Worm (Caenorhabditis elegans) whole organism, L4 larva: Measurements from ENCODE around the gene K09H11.15.

Experiments used
- F49E8.2 ChIP-seq: sonication (generic microtip); optimal IDR thresholded peaks from 2 replicates; lab custom pipeline; 2016; ENCODE audit warnings: missing compliant biosample characterization, mild to moderate bottlenecking, missing genetic modification characterization, borderline replicate concordance
- R02D3.7 ChIP-seq: fragments of 150-350 bp; sonication (generic microtip); optimal IDR thresholded peaks from 3 replicates; lab custom pipeline; 2014; ENCODE audit warnings: missing biosample characterization, missing genetic modification characterization
- T20F7.1 ChIP-seq: fragments of 200-800 bp; sonication (Bioruptor generic); optimal IDR thresholded peaks from 2 replicates; lab custom pipeline; 2018; ENCODE audit warnings: mild to moderate bottlenecking, missing genetic modification characterization, missing compliant biosample characterization
- Y105C5A.15 ChIP-seq: fragments of 200-800 bp; sonication (Bioruptor generic); IDR thresholded peaks from 2 replicates; pipeline ENCODE4 v1.3.6; 2022; ENCODE audit warnings: missing genetic modification characterization, missing compliant biosample characterization
- Y48G9A.11 ChIP-seq: fragments of 200-800 bp; sonication (Bioruptor generic); IDR thresholded peaks from 2 replicates; pipeline ENCODE4 v1.3.6; 2022; ENCODE audit warnings: missing genetic modification reagents, missing genetic modification characterization, missing compliant biosample characterization
- ZK546.5 ChIP-seq, 2 experiments: sonication (generic microtip); optimal IDR thresholded peaks; 2 replicates each; lab custom pipeline; 2017; ENCODE audit warnings: missing biosample characterization in 2 of 2, missing genetic modification characterization in 2 of 2
- aly-2 ChIP-seq: sonication (generic microtip); optimal IDR thresholded peaks from 2 replicates; lab custom pipeline; 2018; ENCODE audit warnings: missing biosample characterization, missing genetic modification characterization
- ceh-20 ChIP-seq: fragments of 200-800 bp; sonication (Bioruptor generic); IDR thresholded peaks from 2 replicates; pipeline ENCODE4 v1.3.6; 2022; ENCODE audit warnings: missing genetic modification reagents, missing genetic modification characterization, missing compliant biosample characterization
- ceh-32 ChIP-seq: sonication (generic microtip); optimal IDR thresholded peaks from 2 replicates; lab custom pipeline; 2016; ENCODE audit warnings: mild to moderate bottlenecking, missing genetic modification characterization, missing compliant biosample characterization; ENCODE audit not compliant: poor library complexity
- ceh-62 ChIP-seq: sonication (generic microtip); optimal IDR thresholded peaks from 2 replicates; lab custom pipeline; 2017; ENCODE audit warnings: missing biosample characterization, missing genetic modification characterization
- ceh-82 ChIP-seq: sonication (generic microtip); optimal IDR thresholded peaks from 2 replicates; lab custom pipeline; 2017; ENCODE audit warnings: missing biosample characterization, missing genetic modification characterization
- cey-2 ChIP-seq: sonication (generic microtip); optimal IDR thresholded peaks from 3 replicates; lab custom pipeline; 2017; ENCODE audit warnings: missing genetic modification characterization, mild to moderate bottlenecking, missing compliant biosample characterization, antibody characterized with exemption, borderline replicate concordance; ENCODE audit not compliant: insufficient read depth
- daf-19 ChIP-seq: fragments of 200-800 bp; sonication (Bioruptor generic); conservative IDR thresholded peaks from 2 replicates; pipeline ENCODE4 v1.3.6; 2022; ENCODE audit warnings: missing genetic modification characterization, missing compliant biosample characterization
- dmd-6 ChIP-seq: fragments of 200-800 bp; sonication (Bioruptor generic); IDR thresholded peaks from 2 replicates; pipeline ENCODE4 v1.3.6; 2022; ENCODE audit warnings: missing genetic modification reagents, missing genetic modification characterization, missing compliant biosample characterization
- dmd-8 ChIP-seq: fragments of 200-800 bp; sonication (Bioruptor generic); IDR thresholded peaks from 2 replicates; pipeline ENCODE4 v1.3.6; 2022; ENCODE audit warnings: missing genetic modification characterization, missing compliant biosample characterization
- dpl-1 ChIP-seq: fragments of 150-350 bp; optimal IDR thresholded peaks from 2 replicates; lab custom pipeline; 2014; ENCODE audit warnings: missing biosample characterization, missing genetic modification reagents, missing genetic modification characterization
- duxl-1 ChIP-seq: sonication (generic microtip); optimal IDR thresholded peaks from 2 replicates; lab custom pipeline; 2016; ENCODE audit warnings: mild to moderate bottlenecking, missing genetic modification characterization, moderate library complexity, missing compliant biosample characterization; ENCODE audit not compliant: poor library complexity
- dve-1 ChIP-seq: sonication (generic microtip); optimal IDR thresholded peaks from 2 replicates; lab custom pipeline; 2017; ENCODE audit warnings: antibody characterized with exemption, mild to moderate bottlenecking, missing genetic modification characterization, missing compliant biosample characterization; ENCODE audit not compliant: insufficient read depth
- fos-1 ChIP-seq: fragments of 150-350 bp; optimal IDR thresholded peaks from 2 replicates; lab custom pipeline; 2014; ENCODE audit warnings: missing biosample characterization, missing genetic modification characterization
- gei-8 ChIP-seq: fragments of 200-800 bp; sonication (Bioruptor generic); optimal IDR thresholded peaks from 2 replicates; lab custom pipeline; 2018; ENCODE audit warnings: mild to moderate bottlenecking, missing genetic modification characterization, missing compliant biosample characterization
- hif-1 ChIP-seq, 2 experiments: sonication (generic microtip); optimal IDR thresholded peaks; 2 replicates each; lab custom pipeline; 2016 to 2017; ENCODE audit warnings: missing compliant biosample characterization in 2 of 2, missing genetic modification characterization in 2 of 2, missing genetic modification reagents in 2 of 2, missing genotype in 2 of 2, mild to moderate bottlenecking in 1 of 2
- lim-7 ChIP-seq: fragments of 200-800 bp; sonication (Bioruptor generic); IDR thresholded peaks from 2 replicates; pipeline ENCODE4 v1.3.6; 2022; ENCODE audit warnings: missing genetic modification characterization, missing compliant biosample characterization
- lir-3 ChIP-seq: sonication (generic microtip); optimal IDR thresholded peaks from 2 replicates; lab custom pipeline; 2016; ENCODE audit warnings: mild to moderate bottlenecking, missing genetic modification characterization, missing compliant biosample characterization
- madf-5 ChIP-seq, 2 experiments: fragments of 200-800 bp; sonication (Bioruptor generic); IDR thresholded peaks; 2 replicates each; pipeline ENCODE4 v1.3.6; 2022; ENCODE audit warnings: missing compliant biosample characterization in 2 of 2, missing genetic modification characterization in 2 of 2
- mdt-29 ChIP-seq: fragments of 200-800 bp; sonication (Bioruptor generic); IDR thresholded peaks from 2 replicates; pipeline ENCODE4 v1.3.6; 2022; ENCODE audit warnings: missing genetic modification reagents, missing genetic modification characterization, missing compliant biosample characterization
- mep-1 ChIP-seq: fragments of 150-350 bp; sonication (generic microtip); optimal IDR thresholded peaks from 3 replicates; lab custom pipeline; 2014; ENCODE audit warnings: missing biosample characterization, missing genetic modification characterization
- mxl-2 ChIP-seq: fragments of 200-800 bp; sonication (Bioruptor generic); conservative IDR thresholded peaks from 2 replicates; pipeline ENCODE4 v1.3.6; 2022; ENCODE audit warnings: missing genetic modification reagents, missing genetic modification characterization, missing compliant biosample characterization
- mxl-3 ChIP-seq: fragments of 200-800 bp; sonication (Bioruptor generic); optimal IDR thresholded peaks from 2 replicates; lab custom pipeline; 2018; ENCODE audit warnings: mild to moderate bottlenecking, missing genetic modification characterization, missing compliant biosample characterization
- nhr-237 ChIP-seq: sonication (generic microtip); optimal IDR thresholded peaks from 2 replicates; lab custom pipeline; 2017; ENCODE audit warnings: missing biosample characterization, missing genetic modification characterization
- nhr-25 ChIP-seq: sonication (generic microtip); optimal IDR thresholded peaks from 2 replicates; lab custom pipeline; 2017; ENCODE audit warnings: missing genetic modification characterization, mild to moderate bottlenecking, missing compliant biosample characterization, antibody characterized with exemption, moderate library complexity, borderline replicate concordance; ENCODE audit not compliant: insufficient read depth
- nhr-28 ChIP-seq: fragments of 150-350 bp; optimal IDR thresholded peaks from 2 replicates; lab custom pipeline; 2014; ENCODE audit warnings: missing biosample characterization, missing genetic modification characterization
- nhr-41 ChIP-seq: fragments of 200-800 bp; sonication (Bioruptor generic); IDR thresholded peaks from 2 replicates; pipeline ENCODE4 v1.3.6; 2022; ENCODE audit warnings: missing genetic modification reagents, missing genetic modification characterization, missing compliant biosample characterization
- nhr-6 ChIP-seq: fragments of 150-350 bp; optimal IDR thresholded peaks from 2 replicates; lab custom pipeline; 2014; ENCODE audit warnings: missing biosample characterization, missing genetic modification characterization
- nhr-76 ChIP-seq: fragments of 150-350 bp; optimal IDR thresholded peaks from 2 replicates; lab custom pipeline; 2014; ENCODE audit warnings: missing biosample characterization, missing genetic modification characterization
- nhr-77 ChIP-seq: fragments of 150-350 bp; optimal IDR thresholded peaks from 2 replicates; lab custom pipeline; 2014; ENCODE audit warnings: missing biosample characterization, missing genetic modification characterization
- pha-4 ChIP-seq, 2 experiments: fragments of 150-350 bp in 1 of 2; fragments of 200-800 bp in 1 of 2; sonication (Bioruptor generic) in 1 of 2; IDR thresholded peaks in 1 of 2; optimal IDR thresholded peaks in 1 of 2; 2 replicates each; pipeline versions ENCODE4 v1.3.6 to Lab custom; 2014 to 2022; ENCODE audit warnings: missing genetic modification characterization in 2 of 2, missing genetic modification reagents in 2 of 2, missing biosample characterization in 1 of 2, missing compliant biosample characterization in 1 of 2
- php-3 ChIP-seq: fragments of 200-800 bp; sonication (Bioruptor generic); IDR thresholded peaks from 2 replicates; pipeline ENCODE4 v1.3.6; 2022; ENCODE audit warnings: missing genetic modification reagents, missing genetic modification characterization, missing compliant biosample characterization
- rbr-2 ChIP-seq: sonication (generic microtip); optimal IDR thresholded peaks from 2 replicates; lab custom pipeline; 2016; ENCODE audit warnings: missing genotype, missing genetic modification characterization, missing compliant biosample characterization
- saeg-2 ChIP-seq: fragments of 200-800 bp; sonication (Bioruptor generic); IDR thresholded peaks from 2 replicates; pipeline ENCODE4 v1.3.6; 2022; ENCODE audit warnings: missing genetic modification reagents, missing genetic modification characterization, missing compliant biosample characterization
- sdz-12 ChIP-seq: fragments of 200-800 bp; sonication (Bioruptor generic); optimal IDR thresholded peaks from 2 replicates; lab custom pipeline; 2018; ENCODE audit warnings: mild to moderate bottlenecking, missing genetic modification characterization, missing compliant biosample characterization
- set-16 ChIP-seq: fragments of 200-800 bp; sonication (Bioruptor generic); IDR thresholded peaks from 2 replicates; pipeline ENCODE4 v1.3.6; 2022; ENCODE audit warnings: missing genetic modification reagents, missing genetic modification characterization, missing compliant biosample characterization
- spr-1 ChIP-seq: sonication (generic microtip); optimal IDR thresholded peaks from 2 replicates; lab custom pipeline; 2016; ENCODE audit warnings: mild to moderate bottlenecking, missing genetic modification characterization, missing compliant biosample characterization
- spr-3 ChIP-seq: fragments of 200-800 bp; sonication (Bioruptor generic); optimal IDR thresholded peaks from 2 replicates; lab custom pipeline; 2018; ENCODE audit warnings: mild to moderate bottlenecking, missing genetic modification characterization, missing compliant biosample characterization
- unc-39 ChIP-seq: sonication (generic microtip); optimal IDR thresholded peaks from 2 replicates; lab custom pipeline; 2017; ENCODE audit warnings: missing biosample characterization, missing genetic modification characterization
- unc-62 ChIP-seq, 3 experiments: fragments of 150-350 bp in 1 of 3; sonication (generic microtip); optimal IDR thresholded peaks in 2 of 3; peaks in 1 of 3; 1 replicate in 1 of 3; 2 replicates in 2 of 3; lab custom pipeline; 2014 to 2017; ENCODE audit warnings: missing biosample characterization in 3 of 3, missing genetic modification characterization in 3 of 3, missing genetic modification reagents in 3 of 3, missing genotype in 1 of 3
- zag-1 ChIP-seq: fragments of 150-350 bp; optimal IDR thresholded peaks from 2 replicates; lab custom pipeline; 2014; ENCODE audit warnings: missing biosample characterization, missing genetic modification characterization
- zfp-3 ChIP-seq: fragments of 200-800 bp; sonication (Bioruptor generic); conservative IDR thresholded peaks from 2 replicates; pipeline ENCODE4 v1.3.6; 2022; ENCODE audit warnings: missing genetic modification reagents, missing genetic modification characterization, missing compliant biosample characterization
- ztf-11 ChIP-seq: fragments of 150-350 bp; optimal IDR thresholded peaks from 2 replicates; lab custom pipeline; 2014; ENCODE audit warnings: missing biosample characterization, missing genetic modification characterization
- ztf-7 ChIP-seq: fragments of 150-350 bp; optimal IDR thresholded peaks from 2 replicates; lab custom pipeline; 2014; ENCODE audit warnings: missing biosample characterization, missing genetic modification characterization

Gene K09H11.15

DNA sequence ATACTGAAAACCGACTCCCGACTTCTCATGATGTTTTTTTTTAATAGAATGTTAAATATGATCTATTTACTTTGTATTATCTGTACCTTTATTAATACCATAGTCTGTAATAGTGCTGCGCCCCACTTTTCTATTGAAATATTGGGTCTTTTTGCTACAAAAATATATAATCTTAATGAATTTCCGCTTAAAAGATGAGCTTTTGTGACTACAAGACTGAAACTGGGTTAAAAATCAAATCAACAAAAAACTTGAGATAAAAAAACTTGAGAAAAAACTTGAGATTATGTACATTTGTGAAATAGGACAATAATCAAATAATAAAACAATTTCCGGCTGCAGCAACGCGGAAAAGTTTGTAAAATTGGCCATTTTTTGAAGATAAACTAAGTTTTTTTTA is at the start of gene K09H11.15:
Gene K09H11.15, minus strand, starts transcription at position 101 of the 400 bp plus-strand sequence.
- TF ChIP-seq ztf-11 (no peak), madf-5 (GFP tag; IDR thresholded peaks at IDR 0.05; lab: Robert Waterston, UW) (no peak), sdz-12 (GFP tag; lab: Kevin White, UChicago) (no peak), duxl-1 (tag; lab: Kevin White, UChicago) (no peak), ceh-62 (tag; lab: Kevin White, UChicago) (no peak), zag-1 (no peak), mdt-29 (GFP tag; lab: Robert Waterston, UW) (no peak), nhr-41 (GFP tag; lab: Robert Waterston, UW) (no peak), ceh-32 (no peak), aly-2 (no peak), dve-1 (tag; lab: Kevin White, UChicago) (no peak), cey-2 (tag; lab: Kevin White, UChicago) (no peak), fos-1 (no peak), saeg-2 (GFP tag; lab: Robert Waterston, UW) (no peak), spr-1 (tag; lab: Kevin White, UChicago) (no peak), php-3 (GFP tag; lab: Robert Waterston, UW) (no peak)

ce11 chrV:5779984-5780383 is 49.3 kb upstream of the K09H11.15 start:
- TF ChIP-seq R02D3.7 = no peak
- TF ChIP-seq dpl-1 = no peak
- TF ChIP-seq nhr-6 (tag; lab: Kevin White, UChicago) = no peak
- no peak for TF ChIP-seq F49E8.2 (tag; lab: Kevin White, UChicago)
- peak; percentile 60 for TF ChIP-seq ztf-7 (tag; lab: Kevin White, UChicago)
- no peak for TF ChIP-seq mxl-2
- peak; percentile 18 for TF ChIP-seq mep-1 (tag; lab: Kevin White, UChicago)
- no peak for TF ChIP-seq nhr-77 (tag; lab: Kevin White, UChicago)
- TF ChIP-seq spr-1 (tag; lab: Kevin White, UChicago) = no peak
- TF ChIP-seq pha-4 (GFP tag; IDR thresholded peaks at IDR 0.05; lab: Robert Waterston, UW) = no peak
- TF ChIP-seq pha-4 (tag; optimal IDR thresholded peaks at IDR 0.05; lab: Kevin White, UChicago) = no peak
- no peak for TF ChIP-seq mdt-29 (GFP tag; lab: Robert Waterston, UW)
- TF ChIP-seq madf-5 (GFP tag; IDR thresholded peaks at IDR 0.05; lab: Robert Waterston, UW) = no peak
- no peak for TF ChIP-seq hif-1 (tag; optimal IDR thresholded peaks at IDR 0.05; lab: Kevin White, UChicago)
- TF ChIP-seq lim-7 (GFP tag; lab: Robert Waterston, UW) = no peak
- no peak for TF ChIP-seq Y105C5A.15 (GFP tag; lab: Robert Waterston, UW)
- TF ChIP-seq dmd-8 (GFP tag; lab: Robert Waterston, UW) = no peak
- no peak for TF ChIP-seq nhr-41 (GFP tag; lab: Robert Waterston, UW)
- no peak for TF ChIP-seq set-16 (GFP tag; lab: Robert Waterston, UW)
- TF ChIP-seq Y48G9A.11 (GFP tag; lab: Robert Waterston, UW) = no peak
- peak; percentile 37 for TF ChIP-seq spr-3 (GFP tag; lab: Kevin White, UChicago)
- TF ChIP-seq rbr-2 = no peak
- no peak for TF ChIP-seq unc-39 (tag; lab: Kevin White, UChicago)
- peak in 1 of 2 experiments; percentile 75 for TF ChIP-seq unc-62 (GFP tag; optimal IDR thresholded peaks at IDR 0.05 in 1 of 2; lab: Kevin White, UChicago)
- TF ChIP-seq unc-62 (tag; optimal IDR thresholded peaks at IDR 0.05; lab: Kevin White, UChicago) = no peak
- TF ChIP-seq nhr-237 (tag; lab: Kevin White, UChicago) = no peak
- TF ChIP-seq daf-19 (GFP tag; lab: Robert Waterston, UW) = no peak
- no peak for TF ChIP-seq nhr-25
- TF ChIP-seq T20F7.1 (GFP tag; lab: Kevin White, UChicago) = no peak
- no peak for TF ChIP-seq ceh-82 (tag; lab: Kevin White, UChicago)
- no peak for TF ChIP-seq nhr-76 (tag; lab: Kevin White, UChicago)
- peak; percentile 22 for TF ChIP-seq nhr-28
- TF ChIP-seq mxl-3 = peak; percentile 26
- no peak for TF ChIP-seq gei-8 (GFP tag; lab: Kevin White, UChicago)
- TF ChIP-seq zfp-3 (GFP tag; lab: Robert Waterston, UW) = no peak
- TF ChIP-seq ceh-62 (tag; lab: Kevin White, UChicago) = no peak
- TF ChIP-seq lir-3 (tag; lab: Kevin White, UChicago) = no peak
- no peak for TF ChIP-seq dmd-6 (GFP tag; lab: Robert Waterston, UW)
- TF ChIP-seq ceh-20 (GFP tag; lab: Robert Waterston, UW) = no peak
- no peak for TF ChIP-seq ZK546.5 (tag; optimal IDR thresholded peaks at IDR 0.05; lab: Kevin White, UChicago)
